Worm (Caenorhabditis elegans) whole organism, L3 larva: ENCODE data around the gene F53F1.2.

Experiments
- daf-12 ChIP-seq: fragments of 150-350 bp; optimal IDR thresholded peaks from 2 replicates; lab custom pipeline; 2014; ENCODE audit warnings: missing biosample characterization, missing genetic modification reagents, missing genetic modification characterization
- elt-3 ChIP-seq, 3 experiments: fragments of 150-350 bp in 1 of 3; sonication (generic microtip) in 2 of 3; optimal IDR thresholded peaks; 2 replicates in 2 of 3; 4 replicates in 1 of 3; lab custom pipeline; 2014 to 2017; ENCODE audit warnings: missing biosample characterization in 3 of 3, missing genetic modification characterization in 3 of 3
- nhr-11 ChIP-seq: fragments of 150-350 bp; optimal IDR thresholded peaks from 2 replicates; lab custom pipeline; 2014; ENCODE audit warnings: missing biosample characterization, missing genetic modification characterization
- snpc-4 ChIP-seq: fragments of 150-350 bp; optimal IDR thresholded peaks from 2 replicates; lab custom pipeline; 2014; ENCODE audit warnings: missing biosample characterization, missing genetic modification characterization
- unc-39 ChIP-seq: sonication (generic microtip); optimal IDR thresholded peaks from 4 replicates; lab custom pipeline; 2017; ENCODE audit warnings: missing biosample characterization, missing genetic modification characterization

- TF ChIP-seq snpc-4 (no peak), elt-3 (tag; optimal IDR thresholded peaks at IDR 0.05; lab: Kevin White, UChicago) (no peak), daf-12 (no peak), unc-39 (tag; lab: Kevin White, UChicago) (no peak), nhr-11 (no peak)
These were observed 36.4 kb upstream of the F53F1.2 start for ce11 chrV:13370265-13370664.
